Fruit fly (Drosophila melanogaster) whole organism, embryonic: ENCODE results near the gene CG34057.

Source experiments
- Ada2b ChIP-seq: fragments of 200-800 bp; sonication (Bioruptor generic); IDR thresholded peaks from 2 replicates; pipeline ENCODE4 v1.3.6; 2022; ENCODE audit warnings: missing biosample characterization, missing genetic modification characterization
- Adf1 ChIP-seq: fragments of 200-800 bp; sonication (Bioruptor generic); IDR thresholded peaks from 2 replicates; pipeline ENCODE4 v1.3.6; 2022; ENCODE audit warnings: missing biosample characterization, missing genetic modification characterization
- Bteb2 ChIP-seq: fragments of 200-800 bp; sonication (Bioruptor generic); optimal IDR thresholded peaks from 2 replicates; lab custom pipeline; 2016; ENCODE audit warnings: missing biosample characterization, missing genetic modification characterization
- C15 ChIP-seq: fragments of 200-800 bp; sonication (Bioruptor generic); IDR thresholded peaks from 3 replicates; pipeline ENCODE4 v1.3.6; 2022; ENCODE audit warnings: missing biosample characterization, missing genetic modification characterization
- CG10147 ChIP-seq: fragments of 200-800 bp; sonication (Bioruptor generic); optimal IDR thresholded peaks from 2 replicates; lab custom pipeline; 2019; ENCODE audit warnings: missing biosample characterization, mild to moderate bottlenecking, missing genetic modification characterization, moderate library complexity
- CG10462 ChIP-seq: fragments of 200-800 bp; sonication (Bioruptor generic); optimal IDR thresholded peaks from 2 replicates; lab custom pipeline; 2016; ENCODE audit warnings: missing biosample characterization, missing genetic modification characterization
- CG10565 ChIP-seq: fragments of 200-800 bp; sonication (Bioruptor generic); optimal IDR thresholded peaks from 3 replicates; lab custom pipeline; 2016; ENCODE audit warnings: missing biosample characterization, mild to moderate bottlenecking, missing genetic modification characterization
- CG10654 ChIP-seq: fragments of 200-800 bp; sonication (Bioruptor generic); optimal IDR thresholded peaks from 2 replicates; lab custom pipeline; 2016; ENCODE audit warnings: missing biosample characterization, missing genetic modification characterization
- CG13287 ChIP-seq: fragments of 200-800 bp; sonication (Bioruptor generic); IDR thresholded peaks from 2 replicates; pipeline ENCODE4 v1.3.6; 2022; ENCODE audit warnings: missing biosample characterization, missing genetic modification characterization; ENCODE audit not compliant: partially characterized antibody
- CG14014 ChIP-seq: fragments of 200-800 bp; sonication (Bioruptor generic); IDR thresholded peaks from 2 replicates; pipeline ENCODE4 v1.3.6; 2022; ENCODE audit warnings: missing biosample characterization, missing genetic modification characterization
- CG16779 ChIP-seq: fragments of 200-800 bp; sonication (Bioruptor generic); IDR thresholded peaks from 2 replicates; pipeline ENCODE4 v1.3.6; 2022; ENCODE audit warnings: missing biosample characterization, missing genetic modification characterization
- CG17568 ChIP-seq: fragments of 200-800 bp; sonication (Bioruptor generic); optimal IDR thresholded peaks from 2 replicates; lab custom pipeline; 2018; ENCODE audit warnings: missing biosample characterization, mild to moderate bottlenecking, missing genetic modification characterization, moderate library complexity
- CG3163 ChIP-seq: fragments of 200-800 bp; sonication (Bioruptor generic); optimal IDR thresholded peaks from 3 replicates; lab custom pipeline; 2016; ENCODE audit warnings: missing biosample characterization, missing genetic modification characterization
- CG4820 ChIP-seq: fragments of 200-800 bp; sonication (Bioruptor generic); optimal IDR thresholded peaks from 3 replicates; lab custom pipeline; 2016; ENCODE audit warnings: missing biosample characterization, missing genetic modification characterization
- CG5180 ChIP-seq: fragments of 200-800 bp; sonication (Bioruptor generic); optimal IDR thresholded peaks from 3 replicates; lab custom pipeline; 2017; ENCODE audit warnings: missing biosample characterization, missing genetic modification characterization, mild to moderate bottlenecking, moderate library complexity, missing genetic modification reagents
- CG6654 ChIP-seq: fragments of 200-800 bp; sonication (Bioruptor generic); optimal IDR thresholded peaks from 2 replicates; lab custom pipeline; 2017; ENCODE audit warnings: missing biosample characterization, mild to moderate bottlenecking, missing genetic modification characterization
- CG6813 ChIP-seq: fragments of 200-800 bp; sonication (Bioruptor generic); optimal IDR thresholded peaks from 2 replicates; lab custom pipeline; 2017; ENCODE audit warnings: missing biosample characterization, missing genetic modification characterization, mild to moderate bottlenecking, moderate library complexity, missing genetic modification reagents
- CG7271 ChIP-seq: fragments of 200-800 bp; sonication (Bioruptor generic); optimal IDR thresholded peaks from 2 replicates; lab custom pipeline; 2018; ENCODE audit warnings: missing biosample characterization, mild to moderate bottlenecking, missing genetic modification characterization, moderate library complexity
- CG7987 ChIP-seq: fragments of 200-800 bp; sonication (Bioruptor generic); optimal IDR thresholded peaks from 2 replicates; lab custom pipeline; 2018; ENCODE audit warnings: missing biosample characterization, mild to moderate bottlenecking, missing genetic modification characterization, moderate library complexity
- CG8281 ChIP-seq: fragments of 200-800 bp; sonication (Bioruptor generic); optimal IDR thresholded peaks from 2 replicates; lab custom pipeline; 2018; ENCODE audit warnings: missing biosample characterization, mild to moderate bottlenecking, missing genetic modification characterization, moderate library complexity
- CG8388 ChIP-seq: fragments of 200-800 bp; sonication (Bioruptor generic); optimal IDR thresholded peaks from 2 replicates; lab custom pipeline; 2019; ENCODE audit warnings: missing biosample characterization, mild to moderate bottlenecking, missing genetic modification characterization, moderate library complexity
- HLH54F ChIP-seq: fragments of 200-800 bp; sonication (Bioruptor generic); optimal IDR thresholded peaks from 3 replicates; lab custom pipeline; 2016; ENCODE audit warnings: missing biosample characterization, missing genetic modification characterization
- MBD-R2 ChIP-seq: fragments of 200-800 bp; sonication (Bioruptor generic); IDR thresholded peaks from 2 replicates; pipeline ENCODE4 v1.3.6; 2022; ENCODE audit warnings: missing biosample characterization, missing genetic modification characterization
- Mad ChIP-seq: fragments of 200-800 bp; sonication (Bioruptor generic); optimal IDR thresholded peaks from 2 replicates; lab custom pipeline; 2016; ENCODE audit warnings: missing biosample characterization, missing genetic modification characterization
- Med ChIP-seq: fragments of 200-800 bp; sonication (Bioruptor generic); peaks from one replicate; lab custom pipeline; 2016; ENCODE audit warnings: missing biosample characterization, missing genetic modification characterization, mild to moderate bottlenecking, inconsistent platforms, moderate library complexity
- Mes4 ChIP-seq: fragments of 200-800 bp; sonication (Bioruptor generic); optimal IDR thresholded peaks from 2 replicates; lab custom pipeline; 2016; ENCODE audit warnings: missing biosample characterization, missing genetic modification characterization
- Rx ChIP-seq: fragments of 200-800 bp; sonication (Bioruptor generic); IDR thresholded peaks from 2 replicates; pipeline ENCODE4 v1.3.6; 2022; ENCODE audit warnings: missing biosample characterization, missing genetic modification characterization
- Sry-β ChIP-seq: fragments of 200-800 bp; sonication (Bioruptor generic); optimal IDR thresholded peaks from 2 replicates; lab custom pipeline; 2018; ENCODE audit warnings: missing biosample characterization, mild to moderate bottlenecking, missing genetic modification characterization, moderate library complexity
- ash1 ChIP-seq: fragments of 200-800 bp; sonication (Bioruptor generic); optimal IDR thresholded peaks from 2 replicates; lab custom pipeline; 2018; ENCODE audit warnings: missing biosample characterization, mild to moderate bottlenecking, missing genetic modification characterization
- az2 ChIP-seq: fragments of 200-800 bp; sonication (Bioruptor generic); optimal IDR thresholded peaks from 3 replicates; lab custom pipeline; 2016; ENCODE audit warnings: missing biosample characterization, missing genetic modification characterization
- bbx ChIP-seq: fragments of 200-800 bp; sonication (Bioruptor generic); IDR thresholded peaks from 2 replicates; pipeline ENCODE4 v1.3.6; 2022; ENCODE audit warnings: missing biosample characterization, missing genetic modification characterization; ENCODE audit not compliant: partially characterized antibody
- br ChIP-seq: fragments of >200 bp; optimal IDR thresholded peaks from 2 replicates; lab custom pipeline; 2017
- cg ChIP-seq: fragments of 200-800 bp; sonication (Bioruptor generic); optimal IDR thresholded peaks from 3 replicates; lab custom pipeline; 2019; ENCODE audit warnings: missing biosample characterization, mild to moderate bottlenecking, missing genetic modification characterization, moderate library complexity
- chn ChIP-seq: fragments of 200-800 bp; sonication (Bioruptor generic); optimal IDR thresholded peaks from 2 replicates; lab custom pipeline; 2016; ENCODE audit warnings: missing biosample characterization, missing genetic modification characterization
- grau ChIP-seq: fragments of 200-800 bp; optimal IDR thresholded peaks from 3 replicates; lab custom pipeline; 2019; ENCODE audit warnings: missing biosample characterization, mild to moderate bottlenecking, missing genetic modification characterization, moderate library complexity
- kni ChIP-seq: fragments of 200-800 bp; sonication (Bioruptor generic); optimal IDR thresholded peaks from 3 replicates; lab custom pipeline; 2017; ENCODE audit warnings: mild to moderate bottlenecking, missing biosample characterization, missing genetic modification reagents, missing genetic modification characterization
- nerfin-2 ChIP-seq: fragments of 200-800 bp; sonication (Bioruptor generic); IDR thresholded peaks from 2 replicates; pipeline ENCODE4 v1.3.6; 2022; ENCODE audit warnings: missing biosample characterization, missing genetic modification characterization; ENCODE audit not compliant: partially characterized antibody
- odd ChIP-seq: fragments of 200-800 bp; sonication (Bioruptor generic); optimal IDR thresholded peaks from 2 replicates; lab custom pipeline; 2017; ENCODE audit warnings: missing biosample characterization, mild to moderate bottlenecking, missing genetic modification characterization
- rib ChIP-seq: fragments of 200-800 bp; sonication (Bioruptor generic); IDR thresholded peaks from 2 replicates; pipeline ENCODE4 v1.3.6; 2022; ENCODE audit warnings: missing biosample characterization, missing genetic modification characterization
- salm ChIP-seq: fragments of 200-800 bp; sonication (Bioruptor generic); optimal IDR thresholded peaks from 2 replicates; lab custom pipeline; 2018; ENCODE audit warnings: missing biosample characterization, mild to moderate bottlenecking, missing genetic modification characterization
- scrt ChIP-seq: fragments of 200-800 bp; sonication (Bioruptor generic); optimal IDR thresholded peaks from 2 replicates; lab custom pipeline; 2018; ENCODE audit warnings: missing biosample characterization, mild to moderate bottlenecking, missing genetic modification characterization, moderate library complexity
- slp2 ChIP-seq: fragments of 200-800 bp; sonication (Bioruptor generic); optimal IDR thresholded peaks from 2 replicates; lab custom pipeline; 2016; ENCODE audit warnings: missing biosample characterization, missing genetic modification characterization
- stwl ChIP-seq: fragments of 200-800 bp; sonication (Bioruptor generic); optimal IDR thresholded peaks from 3 replicates; lab custom pipeline; 2018; ENCODE audit warnings: missing biosample characterization, mild to moderate bottlenecking, missing genetic modification characterization, moderate library complexity
- tap ChIP-seq: fragments of 200-800 bp; optimal IDR thresholded peaks from 3 replicates; lab custom pipeline; 2019; ENCODE audit warnings: missing biosample characterization, mild to moderate bottlenecking, missing genetic modification characterization, moderate library complexity
- tll ChIP-seq, 2 experiments: fragments of 200-800 bp in 1 of 2; fragments of >200 bp in 1 of 2; sonication (Bioruptor generic) in 1 of 2; optimal IDR thresholded peaks; 2 replicates each; lab custom pipeline; 2017 to 2019; ENCODE audit warnings: missing biosample characterization in 2 of 2, missing genetic modification characterization in 2 of 2, mild to moderate bottlenecking in 1 of 2, moderate library complexity in 1 of 2
- twi ChIP-seq: fragments of 200-800 bp; optimal IDR thresholded peaks from 2 replicates; lab custom pipeline; 2019; ENCODE audit warnings: missing biosample characterization, mild to moderate bottlenecking, missing genetic modification characterization, moderate library complexity
- vfl ChIP-seq: fragments of 200-800 bp; sonication (Bioruptor generic); optimal IDR thresholded peaks from 2 replicates; lab custom pipeline; 2016; ENCODE audit warnings: missing biosample characterization, missing genetic modification characterization
- zf30C ChIP-seq: fragments of 200-800 bp; sonication (Bioruptor generic); optimal IDR thresholded peaks from 3 replicates; lab custom pipeline; 2018; ENCODE audit warnings: missing biosample characterization, mild to moderate bottlenecking, missing genetic modification characterization

Gene CG34057

dm6 chr3L:857063-858015, 39.8 kb upstream of the CG34057 start, which contains the start of gene dpr20 (continued):
- TF ChIP-seq salm (tag; lab: Kevin White, UChicago) (no peak), CG16779 (GFP tag; lab: Robert Waterston, UW) (peak; percentile 84), br (lab: Kevin White, UChicago) (no peak), Mad (GFP tag; lab: Kevin White, UChicago) (no peak), CG14014 (peak; percentile 89), odd (GFP tag; lab: Kevin White, UChicago) (no peak), nerfin-2 (GFP tag; lab: Robert Waterston, UW) (no peak), twi (tag; lab: Kevin White, UChicago) (peak; percentile 28), ash1 (GFP tag; lab: Kevin White, UChicago) (peak; percentile 49), Bteb2 (peak; percentile 56), CG10654 (GFP tag; lab: Kevin White, UChicago) (peak; percentile 58), CG10462 (GFP tag; lab: Kevin White, UChicago) (no peak), CG6813 (GFP tag; lab: Kevin White, UChicago) (peak; percentile 46), CG10565 (GFP tag; lab: Kevin White, UChicago) (no peak), tap (tag; lab: Kevin White, UChicago) (peak; percentile 24), HLH54F (GFP tag; lab: Kevin White, UChicago) (peak; percentile 73), CG8281 (peak; percentile 40), Rx (GFP tag; lab: Robert Waterston, UW) (peak; percentile 85), vfl (GFP tag; lab: Kevin White, UChicago) (peak; percentile 63), CG5180 (GFP tag; lab: Kevin White, UChicago) (peak; percentile 20), Med (GFP tag; lab: Kevin White, UChicago) (peak; percentile 98), Mes4 (no peak), CG10147 (peak; percentile 62), MBD-R2 (GFP tag; lab: Robert Waterston, UW) (peak; percentile 77), CG8388 (GFP tag; lab: Kevin White, UChicago) (peak; percentile 41), CG7987 (GFP tag; lab: Kevin White, UChicago) (peak; percentile 58), grau (tag; lab: Kevin White, UChicago) (peak; percentile 94), Ada2b (GFP tag; lab: Robert Waterston, UW) (peak; percentile 90), cg (GFP tag; lab: Kevin White, UChicago) (no peak), CG6654 (peak; percentile 42), rib (GFP tag; lab: Robert Waterston, UW) (peak; percentile 79), Sry-β (no peak), tll (GFP tag; optimal IDR thresholded peaks at IDR 0.05; lab: Kevin White, UChicago) (no peak), az2 (GFP tag; lab: Kevin White, UChicago) (peak; percentile 65), stwl (tag; lab: Kevin White, UChicago) (no peak), CG4820 (GFP tag; lab: Kevin White, UChicago) (peak; percentile 59), Adf1 (GFP tag; lab: Robert Waterston, UW) (peak; percentile 53), C15 (GFP tag; lab: Robert Waterston, UW) (peak; percentile 77; the same call in 2 of the 3 replicates), CG3163 (no peak), slp2 (GFP tag; lab: Kevin White, UChicago) (peak; percentile 50), CG13287 (no peak), CG7271 (no peak), bbx (no peak), CG17568 (GFP tag; lab: Kevin White, UChicago) (peak; percentile 26), kni (GFP tag; lab: Kevin White, UChicago) (no peak), chn (GFP tag; lab: Kevin White, UChicago) (peak; percentile 67), zf30C (GFP tag; lab: Kevin White, UChicago) (no peak), scrt (GFP tag; lab: Kevin White, UChicago) (peak; percentile 76)
